Worm (Caenorhabditis elegans) whole organism, young adult: ENCODE data around the gene T04A8.13.

Experiments used
- B0019.2 ChIP-seq: fragments of 200-800 bp; sonication (Bioruptor generic); conservative IDR thresholded peaks from 2 replicates; pipeline ENCODE4 v1.3.6; 2022; ENCODE audit warnings: missing genetic modification reagents, missing genetic modification characterization, missing compliant biosample characterization
- C06A6.2 ChIP-seq: fragments of 200-800 bp; sonication (Bioruptor generic); conservative IDR thresholded peaks from 2 replicates; pipeline ENCODE4 v1.3.6; 2022; ENCODE audit warnings: missing genetic modification characterization, missing compliant biosample characterization
- D2030.7 ChIP-seq: fragments of 200-800 bp; sonication (Bioruptor generic); IDR thresholded peaks from 2 replicates; pipeline ENCODE4 v1.3.6; 2022; ENCODE audit warnings: missing genetic modification reagents, missing genetic modification characterization, missing compliant biosample characterization
- F33H1.4 ChIP-seq: fragments of 200-800 bp; sonication (Bioruptor generic); IDR thresholded peaks from 2 replicates; pipeline ENCODE4 v1.3.6; 2022; ENCODE audit warnings: missing genetic modification reagents, missing genetic modification characterization, missing compliant biosample characterization
- F49E8.2 ChIP-seq: sonication (generic microtip); optimal IDR thresholded peaks from 3 replicates; lab custom pipeline; 2017; ENCODE audit warnings: missing genetic modification characterization, mild to moderate bottlenecking, missing compliant biosample characterization, antibody characterized with exemption, moderate library complexity; ENCODE audit not compliant: insufficient read depth
- F57A8.1 ChIP-seq: fragments of 200-800 bp; sonication (Bioruptor generic); optimal IDR thresholded peaks from 2 replicates; lab custom pipeline; 2018; ENCODE audit warnings: mild to moderate bottlenecking, missing genetic modification characterization, moderate library complexity, missing compliant biosample characterization
- K11D2.4 ChIP-seq: fragments of 200-800 bp; sonication (Bioruptor generic); IDR thresholded peaks from 2 replicates; pipeline ENCODE4 v1.3.6; 2022; ENCODE audit warnings: missing genetic modification reagents, missing genetic modification characterization, missing compliant biosample characterization
- K12H6.12 ChIP-seq: fragments of 200-800 bp; sonication (Bioruptor generic); optimal IDR thresholded peaks from 2 replicates; lab custom pipeline; 2018; ENCODE audit warnings: mild to moderate bottlenecking, missing genetic modification characterization, missing compliant biosample characterization
- T07F8.4 ChIP-seq: sonication (generic microtip); optimal IDR thresholded peaks from 2 replicates; lab custom pipeline; 2016; ENCODE audit warnings: mild to moderate bottlenecking, missing genetic modification characterization, moderate library complexity, missing compliant biosample characterization
- Y53F4B.3 ChIP-seq: fragments of 200-800 bp; sonication (Bioruptor generic); IDR thresholded peaks from 2 replicates; pipeline ENCODE4 v1.3.6; 2022; ENCODE audit warnings: missing genetic modification reagents, missing genetic modification characterization, missing compliant biosample characterization
- Y56A3A.18 ChIP-seq: fragments of 200-800 bp; sonication (Bioruptor generic); IDR thresholded peaks from 2 replicates; pipeline ENCODE4 v1.3.6; 2022; ENCODE audit warnings: missing genetic modification reagents, missing genetic modification characterization, missing compliant biosample characterization
- Y95B8A.8 ChIP-seq: fragments of 200-800 bp; sonication (Bioruptor generic); IDR thresholded peaks from 2 replicates; pipeline ENCODE4 v1.3.6; 2022; ENCODE audit warnings: missing genetic modification reagents, missing genetic modification characterization, missing compliant biosample characterization
- atf-7 ChIP-seq: sonication (generic microtip); optimal IDR thresholded peaks from 2 replicates; lab custom pipeline; 2017; ENCODE audit warnings: mild to moderate bottlenecking, missing genetic modification characterization, missing compliant biosample characterization
- attf-5 ChIP-seq: fragments of 200-800 bp; sonication (Bioruptor generic); optimal IDR thresholded peaks from 2 replicates; lab custom pipeline; 2018; ENCODE audit warnings: mild to moderate bottlenecking, missing genetic modification characterization, missing compliant biosample characterization
- bed-1 ChIP-seq: fragments of 200-800 bp; sonication (Bioruptor generic); IDR thresholded peaks from 2 replicates; pipeline ENCODE4 v1.3.6; 2022; ENCODE audit warnings: missing genetic modification reagents, missing genetic modification characterization, missing compliant biosample characterization
- cebp-2 ChIP-seq: fragments of 200-800 bp; sonication (Bioruptor generic); IDR thresholded peaks from 2 replicates; pipeline ENCODE4 v1.3.6; 2022; ENCODE audit warnings: missing genetic modification characterization, missing compliant biosample characterization
- ceh-100 ChIP-seq: fragments of 200-800 bp; sonication (Bioruptor generic); IDR thresholded peaks from 2 replicates; pipeline ENCODE4 v1.3.6; 2022; ENCODE audit warnings: missing genetic modification reagents, missing genetic modification characterization, missing compliant biosample characterization
- ceh-91 ChIP-seq: fragments of 200-800 bp; sonication (Bioruptor generic); IDR thresholded peaks from 2 replicates; pipeline ENCODE4 v1.3.6; 2022; ENCODE audit warnings: missing genetic modification reagents, missing genetic modification characterization, missing compliant biosample characterization
- dox-1 ChIP-seq: fragments of 200-800 bp; sonication (Bioruptor generic); IDR thresholded peaks from 2 replicates; pipeline ENCODE4 v1.3.6; 2022; ENCODE audit warnings: missing genetic modification reagents, missing genetic modification characterization, missing compliant biosample characterization
- egl-18 ChIP-seq: fragments of 200-800 bp; sonication (Bioruptor generic); IDR thresholded peaks from 2 replicates; pipeline ENCODE4 v1.3.6; 2022; ENCODE audit warnings: missing genetic modification reagents, missing genetic modification characterization, missing compliant biosample characterization
- egrh-3 ChIP-seq: fragments of 200-800 bp; sonication (Bioruptor generic); IDR thresholded peaks from 2 replicates; pipeline ENCODE4 v1.3.6; 2022; ENCODE audit warnings: missing genetic modification reagents, missing genetic modification characterization, missing compliant biosample characterization
- ekl-4 ChIP-seq: fragments of 200-800 bp; sonication (Bioruptor generic); IDR thresholded peaks from 2 replicates; pipeline ENCODE4 v1.3.6; 2022; ENCODE audit warnings: missing genetic modification reagents, missing genetic modification characterization, missing compliant biosample characterization
- ets-4 ChIP-seq: fragments of 200-800 bp; sonication (Bioruptor generic); optimal IDR thresholded peaks from 2 replicates; lab custom pipeline; 2018; ENCODE audit warnings: mild to moderate bottlenecking, missing genetic modification characterization, missing compliant biosample characterization
- fkh-3 ChIP-seq: sonication (generic microtip); optimal IDR thresholded peaks from 2 replicates; lab custom pipeline; 2016; ENCODE audit warnings: mild to moderate bottlenecking, missing genetic modification characterization, missing compliant biosample characterization
- hmg-1.2 ChIP-seq: fragments of 200-800 bp; sonication (Bioruptor generic); IDR thresholded peaks from 2 replicates; pipeline ENCODE4 v1.3.6; 2022; ENCODE audit warnings: missing genetic modification reagents, missing genetic modification characterization, missing compliant biosample characterization
- hmg-20 ChIP-seq: fragments of 200-800 bp; sonication (Bioruptor generic); IDR thresholded peaks from 2 replicates; pipeline ENCODE4 v1.3.6; 2022; ENCODE audit warnings: missing genetic modification reagents, missing genetic modification characterization, missing compliant biosample characterization
- hsf-1 ChIP-seq: fragments of 200-800 bp; sonication (Bioruptor generic); IDR thresholded peaks from 2 replicates; pipeline ENCODE4 v1.3.6; 2022; ENCODE audit warnings: missing genetic modification reagents, missing genetic modification characterization, missing compliant biosample characterization
- lag-1 ChIP-seq: fragments of 200-800 bp; sonication (Bioruptor generic); IDR thresholded peaks from 2 replicates; pipeline ENCODE4 v1.3.6; 2022; ENCODE audit warnings: missing genetic modification reagents, missing genetic modification characterization, missing compliant biosample characterization
- let-526 ChIP-seq: fragments of 200-800 bp; sonication (Bioruptor generic); IDR thresholded peaks from 2 replicates; pipeline ENCODE4 v1.3.6; 2022; ENCODE audit warnings: missing genetic modification reagents, missing genetic modification characterization, missing compliant biosample characterization
- madf-10 ChIP-seq: sonication (generic microtip); optimal IDR thresholded peaks from 2 replicates; lab custom pipeline; 2016; ENCODE audit warnings: mild to moderate bottlenecking, missing genetic modification characterization, missing compliant biosample characterization
- madf-3 ChIP-seq: fragments of 200-800 bp; sonication (Bioruptor generic); IDR thresholded peaks from 2 replicates; pipeline ENCODE4 v1.3.6; 2022; ENCODE audit warnings: missing genetic modification reagents, missing genetic modification characterization, missing compliant biosample characterization
- madf-6 ChIP-seq: fragments of 200-800 bp; sonication (Bioruptor generic); IDR thresholded peaks from 2 replicates; pipeline ENCODE4 v1.3.6; 2022; ENCODE audit warnings: missing genetic modification reagents, missing genetic modification characterization, missing compliant biosample characterization
- madf-8 ChIP-seq: fragments of 200-800 bp; sonication (Bioruptor generic); conservative IDR thresholded peaks from 2 replicates; pipeline ENCODE4 v1.3.6; 2022; ENCODE audit warnings: missing genetic modification reagents, missing genetic modification characterization, missing compliant biosample characterization
- mcd-1 ChIP-seq: fragments of 200-800 bp; sonication (Bioruptor generic); IDR thresholded peaks from 2 replicates; pipeline ENCODE4 v1.3.6; 2022; ENCODE audit warnings: missing genetic modification reagents, missing genetic modification characterization, missing compliant biosample characterization
- pbrm-1 ChIP-seq: fragments of 200-800 bp; sonication (Bioruptor generic); IDR thresholded peaks from 2 replicates; pipeline ENCODE4 v1.3.6; 2022; ENCODE audit warnings: missing genetic modification reagents, missing genetic modification characterization, missing compliant biosample characterization
- rcor-1 ChIP-seq: fragments of 200-800 bp; sonication (Bioruptor generic); IDR thresholded peaks from 2 replicates; pipeline ENCODE4 v1.3.6; 2022; ENCODE audit warnings: missing genetic modification reagents, missing genetic modification characterization, missing compliant biosample characterization
- snpc-1.3 ChIP-seq: sonication (generic microtip); optimal IDR thresholded peaks from 2 replicates; lab custom pipeline; 2017; ENCODE audit warnings: missing genetic modification characterization, mild to moderate bottlenecking, missing compliant biosample characterization, antibody characterized with exemption, moderate library complexity, missing genotype, missing genetic modification reagents; ENCODE audit not compliant: insufficient read depth
- sptf-2 ChIP-seq: fragments of 200-800 bp; sonication (Bioruptor generic); optimal IDR thresholded peaks from 2 replicates; lab custom pipeline; 2018; ENCODE audit warnings: mild to moderate bottlenecking, missing genetic modification characterization, missing compliant biosample characterization
- tbp1 ChIP-seq: fragments of 200-800 bp; sonication (Bioruptor generic); optimal IDR thresholded peaks from 2 replicates; lab custom pipeline; 2018; ENCODE audit warnings: mild to moderate bottlenecking, missing genetic modification characterization, missing compliant biosample characterization
- xnd-1 ChIP-seq: sonication (generic microtip); optimal IDR thresholded peaks from 2 replicates; lab custom pipeline; 2016; ENCODE audit warnings: missing genotype, missing genetic modification reagents, missing genetic modification characterization, missing compliant biosample characterization
- zfh-2 ChIP-seq: fragments of 200-800 bp; sonication (Bioruptor generic); conservative IDR thresholded peaks from 2 replicates; pipeline ENCODE4 v1.3.6; 2022; ENCODE audit warnings: missing genetic modification reagents, missing genetic modification characterization, missing compliant biosample characterization
- ztf-25 ChIP-seq: fragments of 200-800 bp; sonication (Bioruptor generic); IDR thresholded peaks from 2 replicates; pipeline ENCODE4 v1.3.6; 2022; ENCODE audit warnings: missing genetic modification reagents, missing genetic modification characterization, missing compliant biosample characterization
- ztf-28 ChIP-seq: fragments of 200-800 bp; sonication (Bioruptor generic); IDR thresholded peaks from 2 replicates; pipeline ENCODE4 v1.3.6; 2022; ENCODE audit warnings: missing genetic modification reagents, missing genetic modification characterization, missing compliant biosample characterization

T04A8.13 gene

DNA sequence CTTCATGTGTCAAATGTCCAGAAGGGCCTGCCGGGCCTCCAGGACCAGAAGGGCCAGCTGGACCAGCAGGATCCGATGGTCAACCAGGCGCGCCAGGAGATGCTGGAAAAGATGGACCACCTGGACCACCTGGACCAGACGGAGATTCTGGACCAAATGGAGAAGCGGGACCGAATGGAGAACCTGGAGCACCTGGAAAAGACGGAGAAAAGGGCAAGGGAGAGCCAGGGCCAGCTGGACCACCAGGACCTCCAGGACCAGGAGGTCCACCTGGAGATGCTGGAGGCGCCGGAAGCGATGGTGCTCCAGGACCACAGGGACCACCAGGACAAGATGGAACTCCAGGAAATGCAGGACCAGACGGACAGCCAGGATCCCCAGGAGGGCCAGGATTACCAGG, 41.9 kb downstream of the T04A8.13 start:
- TF ChIP-seq bed-1 (GFP tag; lab: Robert Waterston, UW) = no peak
- TF ChIP-seq egrh-3 (GFP tag; lab: Robert Waterston, UW) = peak; percentile 90
- peak; percentile 93 for TF ChIP-seq zfh-2 (GFP tag; lab: Robert Waterston, UW)
- TF ChIP-seq, all 124 proteins: peak for 2

DNA sequence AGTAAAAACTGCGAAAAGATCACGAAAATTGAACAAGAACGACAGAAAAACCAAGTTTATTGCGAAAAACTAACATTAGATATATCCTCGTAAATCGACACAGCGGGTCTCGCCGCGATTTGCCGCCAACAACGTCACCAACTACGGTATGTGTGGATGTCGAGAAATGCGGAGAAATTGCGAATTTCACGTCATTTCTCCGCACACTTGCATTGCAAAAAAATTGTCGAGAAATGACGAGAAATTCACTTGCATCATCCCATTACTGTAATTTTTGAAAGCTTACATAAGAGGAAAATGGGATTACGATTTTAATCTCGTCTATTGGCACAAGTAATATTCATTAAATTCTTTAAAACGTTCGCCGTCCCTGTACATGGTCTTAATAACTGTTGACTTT, 45.8 kb downstream of the T04A8.13 start:
- TF ChIP-seq hmg-20 (GFP tag; lab: Robert Waterston, UW) (peak; percentile 39; the same call in 1 of the 2 replicates), madf-6 (peak; percentile 80), dox-1 (GFP tag; lab: Robert Waterston, UW) (peak; percentile 75), hmg-1.2 (peak; percentile 67), K11D2.4 (GFP tag; lab: Robert Waterston, UW) (peak; percentile 80), madf-3 (GFP tag; lab: Robert Waterston, UW) (0 out of 2 replicates have a peak, but pooled peaks have one; percentile 25), ceh-100 (GFP tag; lab: Robert Waterston, UW) (peak; percentile 52), rcor-1 (peak; percentile 55), C06A6.2 (GFP tag; lab: Robert Waterston, UW) (peak; percentile 41; the same call in 1 of the 2 replicates), F33H1.4 (GFP tag; lab: Robert Waterston, UW) (peak; percentile 99), ekl-4 (GFP tag; lab: Robert Waterston, UW) (peak; percentile 91), pbrm-1 (GFP tag; lab: Robert Waterston, UW) (peak; percentile 68), hsf-1 (peak; percentile 82), mcd-1 (GFP tag; lab: Robert Waterston, UW) (peak; percentile 87), ceh-91 (GFP tag; lab: Robert Waterston, UW) (peak; percentile 62), Y95B8A.8 (0 out of 2 replicates have a peak, but pooled peaks have one; percentile 23), D2030.7 (GFP tag; lab: Robert Waterston, UW) (peak; percentile 58)
- TF ChIP-seq, all 124 proteins: peak for 17; not testable (repeated sequence) for 107

ce11 chrIII:4754001-4754561, 47.3 kb downstream of the T04A8.13 start, which contains the start of the genes rps-0 and rbg-3:
TSS of gene rps-0 (minus strand) at chrIII:4754051.
TSS of gene rbg-3 (plus strand) at chrIII:4754424.
- TF ChIP-seq ztf-28 (GFP tag; lab: Robert Waterston, UW) (0 out of 2 replicates have a peak, but pooled peaks have one; percentile 30), ekl-4 (GFP tag; lab: Robert Waterston, UW) (peak; percentile 41), Y53F4B.3 (GFP tag; lab: Robert Waterston, UW) (no peak), F49E8.2 (tag; lab: Kevin White, UChicago) (peak; percentile 74), xnd-1 (tag; lab: Kevin White, UChicago) (peak; percentile 20), K12H6.12 (tag; lab: Kevin White, UChicago) (peak; percentile 49), B0019.2 (GFP tag; lab: Robert Waterston, UW) (peak; percentile 74; the same call in 1 of the 2 replicates), attf-5 (peak; percentile 93), madf-10 (tag; lab: Kevin White, UChicago) (peak; percentile 77), rcor-1 (peak; percentile 80), tbp1 (GFP tag; lab: Kevin White, UChicago) (peak; percentile 64), pbrm-1 (GFP tag; lab: Robert Waterston, UW) (peak; percentile 77), ztf-25 (no peak), hmg-1.2 (peak; percentile 89), lag-1 (no peak), fkh-3 (no peak), F33H1.4 (GFP tag; lab: Robert Waterston, UW) (peak; percentile 99), T07F8.4 (tag; lab: Kevin White, UChicago) (no peak), madf-8 (GFP tag; lab: Robert Waterston, UW) (peak; percentile 42), Y56A3A.18 (GFP tag; lab: Robert Waterston, UW) (no peak), snpc-1.3 (tag; lab: Kevin White, UChicago) (peak; percentile 87), F57A8.1 (no peak), egl-18 (GFP tag; lab: Robert Waterston, UW) (no peak), dox-1 (GFP tag; lab: Robert Waterston, UW) (peak; percentile 87), cebp-2 (GFP tag; lab: Robert Waterston, UW) (no peak), K11D2.4 (GFP tag; lab: Robert Waterston, UW) (peak; percentile 76), atf-7 (tag; lab: Kevin White, UChicago) (no peak), mcd-1 (GFP tag; lab: Robert Waterston, UW) (peak; percentile 83), let-526 (GFP tag; lab: Robert Waterston, UW) (no peak), ets-4 (GFP tag; lab: Kevin White, UChicago) (no peak), sptf-2 (GFP tag; lab: Kevin White, UChicago) (no peak)
